Worm (Caenorhabditis elegans): ENCODE measurements around the gene C26B2.2.

Gene C26B2.2

ce11 chrIV:8066598-8066997 lies 44.7 kb upstream of the C26B2.2 start (continued):
- no peak for TF ChIP-seq nhr-237 (tag; optimal IDR thresholded peaks at IDR 0.05)
- no peak for TF ChIP-seq sptf-1 (tag; optimal IDR thresholded peaks at IDR 0.05)
- no peak for TF ChIP-seq zip-4 (GFP tag; optimal IDR thresholded peaks at IDR 0.05)
- peak in 1 of 2 experiments; percentile 7 for TF ChIP-seq lin-35 (GFP tag; optimal IDR thresholded peaks at IDR 0.05)
- peak; percentile 52 for TF ChIP-seq snu-23 (GFP tag; optimal IDR thresholded peaks at IDR 0.05)
- TF ChIP-seq dsc-1 (tag; optimal IDR thresholded peaks at IDR 0.05), result peak; percentile 31
- TF ChIP-seq nhr-11 (tag; optimal IDR thresholded peaks at IDR 0.05), result no peak
- no peak for TF ChIP-seq ces-1 (GFP tag; optimal IDR thresholded peaks at IDR 0.05)
- TF ChIP-seq nhr-28 (tag; optimal IDR thresholded peaks at IDR 0.05), result no peak
- TF ChIP-seq unc-98 (GFP tag; IDR thresholded peaks at IDR 0.05), result no peak
- TF ChIP-seq snpc-4 (tag; optimal IDR thresholded peaks at IDR 0.05), result no peak
- no peak for TF ChIP-seq pax-3 (tag; optimal IDR thresholded peaks at IDR 0.05)
- no peak for TF ChIP-seq vab-15 (tag; optimal IDR thresholded peaks at IDR 0.05)
- peak; percentile 56 for TF ChIP-seq nhr-71 (tag; optimal IDR thresholded peaks at IDR 0.05)
- no peak for TF ChIP-seq zag-1 (tag; optimal IDR thresholded peaks at IDR 0.05)
- peak; percentile 24 for TF ChIP-seq unc-86 (tag; optimal IDR thresholded peaks at IDR 0.05)
- TF ChIP-seq Y116A8C.19 (tag; optimal IDR thresholded peaks at IDR 0.05; ENCODE audit: borderline replicate concordance), result no peak
- peak in 1 of 2 experiments; percentile 63 for TF ChIP-seq lsy-2 (tag; optimal IDR thresholded peaks at IDR 0.05)
- TF ChIP-seq fkh-10 (GFP tag; optimal IDR thresholded peaks at IDR 0.05), result no peak
- TF ChIP-seq fkh-4 (tag; optimal IDR thresholded peaks at IDR 0.05; ENCODE audit: borderline replicate concordance), result no peak
- no peak for TF ChIP-seq aly-2 (tag; optimal IDR thresholded peaks at IDR 0.05)
- TF ChIP-seq blmp-1 (tag; optimal IDR thresholded peaks at IDR 0.05), result no peak
- TF ChIP-seq lin-13 (GFP tag; optimal IDR thresholded peaks at IDR 0.05), result no peak
- peak in 1 of 2 experiments; percentile 13 for TF ChIP-seq ztf-11 (tag; optimal IDR thresholded peaks at IDR 0.05)
- TF ChIP-seq nhr-20 (tag; optimal IDR thresholded peaks at IDR 0.05), result peak; percentile 26
- TF ChIP-seq ceh-82 (tag; optimal IDR thresholded peaks at IDR 0.05), result peak in 2 of 3 experiments; percentile 11 to 44
- no peak for TF ChIP-seq mab-9 (GFP tag; IDR thresholded peaks at IDR 0.05)
- no peak for TF ChIP-seq lin-15B (tag; optimal IDR thresholded peaks at IDR 0.05)
- TF ChIP-seq nhr-19 (GFP tag; conservative IDR thresholded peaks at IDR 0.05), result no peak
- no peak for TF ChIP-seq fos-1 (tag; optimal IDR thresholded peaks at IDR 0.05)
- no peak for TF ChIP-seq elt-3 (tag; optimal IDR thresholded peaks at IDR 0.05)
- TF ChIP-seq fkh-8 (tag; optimal IDR thresholded peaks at IDR 0.05), result peak; percentile 70
- no peak for TF ChIP-seq C04F5.9 (tag; optimal IDR thresholded peaks at IDR 0.05)
- TF ChIP-seq irx-1 (tag; optimal IDR thresholded peaks at IDR 0.05), result no peak
- no peak for TF ChIP-seq F16B12.6 (tag; optimal IDR thresholded peaks at IDR 0.05)
- no peak for TF ChIP-seq skn-1 (tag; optimal IDR thresholded peaks at IDR 0.05)
- peak; percentile 50 for TF ChIP-seq swsn-7 (tag; optimal IDR thresholded peaks at IDR 0.05)
- TF ChIP-seq pag-3 (tag; optimal IDR thresholded peaks at IDR 0.05; ENCODE audit: borderline replicate concordance, insufficient read depth), result no peak
- TF ChIP-seq jun-1 (tag; optimal IDR thresholded peaks at IDR 0.05), result peak; percentile 7
- TF ChIP-seq nhr-47 (tag; optimal IDR thresholded peaks at IDR 0.05), result peak; percentile 34
- no peak for TF ChIP-seq ceh-88 (GFP tag; IDR thresholded peaks at IDR 0.05)
- no peak for TF ChIP-seq egl-27 (tag; optimal IDR thresholded peaks at IDR 0.05)
- no peak for TF ChIP-seq unc-30 (tag; optimal IDR thresholded peaks at IDR 0.05)
- TF ChIP-seq hlh-4 (tag; optimal IDR thresholded peaks at IDR 0.05), result no peak
- TF ChIP-seq aha-1 (tag; optimal IDR thresholded peaks at IDR 0.05), result no peak
- no peak for TF ChIP-seq nhr-85 (tag)
- TF ChIP-seq hlh-17 (GFP tag; optimal IDR thresholded peaks at IDR 0.05; ENCODE audit: borderline replicate concordance), result no peak
- TF ChIP-seq mdl-1 (tag; optimal IDR thresholded peaks at IDR 0.05), result no peak
- TF ChIP-seq elt-2 (tag; optimal IDR thresholded peaks at IDR 0.05), result no peak
- TF ChIP-seq tlp-1 (tag; optimal IDR thresholded peaks at IDR 0.05), result no peak
- TF ChIP-seq lin-14 (GFP tag; optimal IDR thresholded peaks at IDR 0.05), result peak; percentile 79
- TF ChIP-seq nhr-76 (tag; optimal IDR thresholded peaks at IDR 0.05), result no peak
- peak; percentile 43 for TF ChIP-seq rnt-1 (tag; optimal IDR thresholded peaks at IDR 0.05)
- TF ChIP-seq C34B4.2 (tag; optimal IDR thresholded peaks at IDR 0.05), result no peak

All from whole organism, L1 larva.